Worm (Caenorhabditis elegans): ENCODE data around the gene clec-123.

DNA sequence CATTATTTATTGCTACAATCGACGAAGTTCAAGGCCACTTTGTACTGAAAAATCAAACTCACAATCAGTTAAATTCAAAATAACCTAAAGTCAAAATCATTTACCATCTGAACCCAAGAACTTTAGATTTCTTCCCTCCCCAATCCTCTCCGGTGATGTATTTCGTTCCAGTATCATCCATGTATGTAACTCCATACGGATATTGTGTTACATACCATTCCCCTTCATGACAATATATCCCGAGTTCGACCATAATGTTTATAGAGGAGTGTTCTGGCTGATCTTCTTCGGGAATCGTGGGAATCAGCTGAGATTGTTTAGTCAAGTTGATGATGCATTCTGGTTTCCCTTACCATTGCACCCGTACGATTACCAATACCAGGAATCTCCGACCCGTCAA lies 34.4 kb downstream of the clec-123 start:
- TF ChIP-seq W03F9.2 (tag; optimal IDR thresholded peaks at IDR 0.05), result no peak
- no peak for TF ChIP-seq dao-5 (tag; optimal IDR thresholded peaks at IDR 0.05)
- no peak for TF ChIP-seq him-1 (tag; optimal IDR thresholded peaks at IDR 0.05)

Measured in whole organism, L4/young adult.